Worm (Caenorhabditis elegans) whole organism, early embryonic: Measurements from ENCODE around the gene F22H10.1.

Experiments
- B0310.2 ChIP-seq: sonication (generic microtip); optimal IDR thresholded peaks from 2 replicates; lab custom pipeline; 2016; ENCODE audit warnings: mild to moderate bottlenecking, missing genetic modification characterization, missing compliant biosample characterization
- F13C5.2 ChIP-seq: sonication (generic microtip); optimal IDR thresholded peaks from 2 replicates; lab custom pipeline; 2017; ENCODE audit warnings: mild to moderate bottlenecking, missing genetic modification characterization, inconsistent platforms, missing compliant biosample characterization
- aly-1 ChIP-seq: sonication (generic microtip); optimal IDR thresholded peaks from 2 replicates; lab custom pipeline; 2016; ENCODE audit warnings: missing genetic modification characterization, missing compliant biosample characterization
- ama-1 ChIP-seq: fragments of 150-350 bp; optimal IDR thresholded peaks from 2 replicates; lab custom pipeline; 2014
- ceh-13 ChIP-seq: fragments of 200-800 bp; sonication (Bioruptor generic); optimal IDR thresholded peaks from 2 replicates; lab custom pipeline; 2018; ENCODE audit warnings: mild to moderate bottlenecking, missing genetic modification characterization, missing compliant biosample characterization
- ceh-36 ChIP-seq: sonication (generic microtip); optimal IDR thresholded peaks from 2 replicates; lab custom pipeline; 2016; ENCODE audit warnings: missing genetic modification characterization, inconsistent platforms, missing compliant biosample characterization
- ets-7 ChIP-seq: sonication (generic microtip); optimal IDR thresholded peaks from 2 replicates; lab custom pipeline; 2016; ENCODE audit warnings: missing genotype, missing genetic modification characterization, missing compliant biosample characterization
- flt-1 ChIP-seq: fragments of 200-800 bp; sonication (Bioruptor generic); IDR thresholded peaks from 2 replicates; pipeline ENCODE4 v1.3.6; 2022; ENCODE audit warnings: missing genetic modification characterization, missing compliant biosample characterization
- hmbx-1 ChIP-seq: sonication (generic microtip); optimal IDR thresholded peaks from 2 replicates; lab custom pipeline; 2016; ENCODE audit warnings: mild to moderate bottlenecking, missing genetic modification characterization, missing compliant biosample characterization
- hmg-4 ChIP-seq: fragments of 200-800 bp; sonication (Bioruptor generic); optimal IDR thresholded peaks from 2 replicates; lab custom pipeline; 2018; ENCODE audit warnings: mild to moderate bottlenecking, missing genetic modification characterization, missing compliant biosample characterization
- hnd-1 ChIP-seq: sonication (generic microtip); optimal IDR thresholded peaks from 2 replicates; lab custom pipeline; 2016; ENCODE audit warnings: missing genetic modification characterization, missing compliant biosample characterization
- pes-1 ChIP-seq: fragments of 200-800 bp; sonication (Bioruptor generic); IDR thresholded peaks from 2 replicates; pipeline ENCODE4 v1.3.6; 2022; ENCODE audit warnings: missing genetic modification reagents, missing genetic modification characterization, missing compliant biosample characterization
- scrt-1 ChIP-seq: fragments of 200-800 bp; sonication (Bioruptor generic); IDR thresholded peaks from 2 replicates; pipeline ENCODE4 v1.3.6; 2022; ENCODE audit warnings: missing genetic modification characterization, missing compliant biosample characterization
- sea-1 ChIP-seq: fragments of 200-800 bp; sonication (Bioruptor generic); conservative IDR thresholded peaks from 2 replicates; pipeline ENCODE4 v1.3.6; 2022; ENCODE audit warnings: missing genetic modification characterization, missing compliant biosample characterization
- tbx-11 ChIP-seq: fragments of 200-800 bp; sonication (Bioruptor generic); IDR thresholded peaks from 2 replicates; pipeline ENCODE4 v1.3.6; 2022; ENCODE audit warnings: missing genetic modification characterization, missing compliant biosample characterization
- tbx-37 ChIP-seq: fragments of 200-800 bp; sonication (Bioruptor generic); conservative IDR thresholded peaks from 2 replicates; pipeline ENCODE4 v1.3.6; 2022; ENCODE audit warnings: missing genetic modification reagents, missing genetic modification characterization, missing compliant biosample characterization
- tra-4 ChIP-seq: sonication (generic microtip); optimal IDR thresholded peaks from 2 replicates; lab custom pipeline; 2017; ENCODE audit warnings: missing genetic modification characterization, missing compliant biosample characterization

The F22H10.1 gene

ce11 chrX:16704086-16704485, 1.8 kb downstream of the F22H10.1 start:
- TF ChIP-seq hmbx-1 (tag; lab: Kevin White, UChicago) (no peak), sea-1 (no peak), F13C5.2 (tag; lab: Kevin White, UChicago) (no peak), tbx-11 (GFP tag; lab: Robert Waterston, UW) (no peak), tbx-37 (GFP tag; lab: Robert Waterston, UW) (no peak), scrt-1 (no peak), ets-7 (no peak), aly-1 (tag; lab: Kevin White, UChicago) (no peak), hmg-4 (no peak), flt-1 (GFP tag; lab: Robert Waterston, UW) (no peak), ama-1 (lab: Kevin White, UChicago) (no peak)

DNA sequence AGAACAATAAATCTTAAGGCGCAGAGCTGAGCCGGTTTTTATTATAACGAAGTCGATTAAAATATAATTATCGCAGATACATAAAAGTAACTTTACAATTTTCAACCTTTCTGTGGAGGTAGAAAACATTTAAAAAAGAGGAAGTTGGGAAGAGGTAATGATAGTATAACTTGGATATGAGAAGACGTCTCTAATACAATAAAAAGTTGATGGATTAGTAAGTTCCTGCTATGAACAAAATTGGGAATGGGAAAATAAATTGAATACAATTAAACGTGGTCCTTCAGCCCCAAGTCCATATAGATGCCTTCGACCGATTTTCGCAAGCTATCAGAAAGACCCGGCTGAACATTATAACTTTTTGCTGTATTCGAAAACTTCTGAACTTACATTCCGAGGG, 3.4 kb downstream of the F22H10.1 start:
- no peak for TF ChIP-seq flt-1 (GFP tag; lab: Robert Waterston, UW)
- no peak for TF ChIP-seq scrt-1
- no peak for TF ChIP-seq sea-1
- no peak for TF ChIP-seq tra-4 (tag; lab: Kevin White, UChicago)
- no peak for TF ChIP-seq ets-7
- TF ChIP-seq tbx-37 (GFP tag; lab: Robert Waterston, UW) = no peak
- TF ChIP-seq hmg-4 = no peak
- TF ChIP-seq aly-1 (tag; lab: Kevin White, UChicago) = no peak
- no peak for TF ChIP-seq F13C5.2 (tag; lab: Kevin White, UChicago)
- TF ChIP-seq ceh-13 = no peak
- TF ChIP-seq hmbx-1 (tag; lab: Kevin White, UChicago) = no peak
- no peak for TF ChIP-seq hnd-1
- TF ChIP-seq ama-1 (lab: Kevin White, UChicago) = no peak

- TF ChIP-seq ets-7 = no peak
Observed at ce11 chrX:16711381-16711780, 9.1 kb downstream of the F22H10.1 start, which contains the start of gene lgc-53. Gene lgc-53 (plus strand): TSS chrX:16711681.

ce11 chrX:16715938-16716337, 13.7 kb downstream of the F22H10.1 start:
- TF ChIP-seq scrt-1 = no peak
- TF ChIP-seq ama-1 (lab: Kevin White, UChicago) = no peak
- TF ChIP-seq ceh-13 = no peak
- no peak for TF ChIP-seq sea-1
- TF ChIP-seq flt-1 (GFP tag; lab: Robert Waterston, UW) = no peak

DNA sequence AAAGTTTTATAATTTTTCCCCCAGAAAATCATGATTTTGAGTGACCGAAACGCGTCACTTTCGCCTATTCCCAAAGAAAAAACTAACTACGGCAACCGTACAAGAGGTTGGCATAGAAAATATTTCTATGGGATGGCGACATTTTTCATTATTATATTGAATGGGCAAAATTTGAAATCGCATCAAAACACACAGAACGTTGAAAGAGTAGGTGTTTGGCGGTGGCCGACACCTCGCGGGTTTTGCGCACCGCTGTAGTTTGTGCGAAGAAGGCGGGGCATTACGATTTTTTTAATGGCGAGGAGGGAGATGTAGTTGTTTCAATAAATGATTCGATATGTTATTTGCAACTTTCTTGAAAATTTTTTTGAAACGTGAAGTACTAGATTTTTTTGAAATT, 19.7 kb downstream of the F22H10.1 start:
- TF ChIP-seq hmg-4 (no peak), pes-1 (GFP tag; lab: Robert Waterston, UW) (no peak), hnd-1 (no peak), scrt-1 (no peak), hmbx-1 (tag; lab: Kevin White, UChicago) (no peak), ceh-13 (no peak), aly-1 (tag; lab: Kevin White, UChicago) (no peak), F13C5.2 (tag; lab: Kevin White, UChicago) (no peak), ama-1 (lab: Kevin White, UChicago) (no peak), ceh-36 (tag; lab: Kevin White, UChicago) (no peak), tbx-37 (GFP tag; lab: Robert Waterston, UW) (no peak), ets-7 (no peak), sea-1 (no peak), flt-1 (GFP tag; lab: Robert Waterston, UW) (no peak), B0310.2 (tag; lab: Kevin White, UChicago) (no peak), tra-4 (tag; lab: Kevin White, UChicago) (no peak), tbx-11 (GFP tag; lab: Robert Waterston, UW) (no peak)

ce11 chrX:16724954-16725353, 22.7 kb downstream of the F22H10.1 start:
- TF ChIP-seq pes-1 (GFP tag; lab: Robert Waterston, UW) = no peak
- TF ChIP-seq flt-1 (GFP tag; lab: Robert Waterston, UW) = no peak

- no peak for TF ChIP-seq tbx-11 (GFP tag; lab: Robert Waterston, UW)
- TF ChIP-seq ets-7 = no peak
- peak; percentile 74 for TF ChIP-seq F13C5.2 (tag; lab: Kevin White, UChicago)
- peak; percentile 8 for TF ChIP-seq ceh-36 (tag; lab: Kevin White, UChicago)
- TF ChIP-seq hnd-1 = no peak
- TF ChIP-seq tbx-37 (GFP tag; lab: Robert Waterston, UW) = 0 out of 2 replicates have a peak, but pooled peaks have one; percentile 38
- TF ChIP-seq flt-1 (GFP tag; lab: Robert Waterston, UW) = peak; percentile 24; the same call in 1 of the 2 replicates
- peak; percentile 27 for TF ChIP-seq aly-1 (tag; lab: Kevin White, UChicago)
- peak; percentile 89 for TF ChIP-seq hmg-4
- peak; percentile 58 for TF ChIP-seq pes-1 (GFP tag; lab: Robert Waterston, UW)
- TF ChIP-seq sea-1 = no peak
Observed at ce11 chrX:16726879-16727278, 24.6 kb downstream of the F22H10.1 start.

DNA sequence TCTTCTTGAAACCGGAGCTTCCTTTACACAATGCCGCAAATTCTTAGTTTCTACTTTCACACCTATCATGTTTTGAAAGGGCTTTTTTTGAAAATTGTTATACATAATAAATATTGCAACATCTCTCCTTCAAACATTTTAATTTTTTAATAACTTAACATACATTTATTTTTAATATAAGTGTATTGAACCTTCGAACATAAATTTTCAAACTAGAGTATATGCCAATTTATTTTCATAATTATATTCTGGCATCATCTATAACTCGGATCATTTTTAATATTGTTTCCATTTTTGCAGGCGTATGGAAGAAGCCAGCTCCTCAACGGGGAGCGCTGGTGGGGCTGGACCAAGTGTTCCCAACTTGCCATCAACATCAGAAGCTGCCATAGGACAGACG, 27.0 kb downstream of the F22H10.1 start, which contains the start of gene hda-4:
TSS of gene hda-4 (plus strand) at position 301 of the 400 bp plus-strand sequence.
- TF ChIP-seq F13C5.2 (tag; lab: Kevin White, UChicago) (no peak), hnd-1 (no peak), flt-1 (GFP tag; lab: Robert Waterston, UW) (no peak), tbx-11 (GFP tag; lab: Robert Waterston, UW) (no peak), ets-7 (no peak), tbx-37 (GFP tag; lab: Robert Waterston, UW) (no peak), tra-4 (tag; lab: Kevin White, UChicago) (no peak), hmbx-1 (tag; lab: Kevin White, UChicago) (no peak), scrt-1 (no peak), B0310.2 (tag; lab: Kevin White, UChicago) (no peak), ama-1 (lab: Kevin White, UChicago) (no peak), ceh-36 (tag; lab: Kevin White, UChicago) (no peak), aly-1 (tag; lab: Kevin White, UChicago) (no peak)
